Worm (Caenorhabditis elegans) whole organism, L1 larva: ENCODE data around the gene nhr-61.
A peak's percentile ranks its signal among the peaks of the same experiment; 100 is the strongest.

ENCODE experiments used
- C04F5.9 ChIP-seq: sonication (generic microtip); optimal IDR thresholded peaks from 2 replicates; lab custom pipeline; 2016; ENCODE audit warnings: missing genetic modification characterization, missing compliant biosample characterization
- C34B4.2 ChIP-seq: sonication (generic microtip); optimal IDR thresholded peaks from 2 replicates; lab custom pipeline; 2017; ENCODE audit warnings: mild to moderate bottlenecking, missing genetic modification characterization, missing compliant biosample characterization
- F16B12.6 ChIP-seq: fragments of 150-350 bp; optimal IDR thresholded peaks from 2 replicates; lab custom pipeline; 2014; ENCODE audit warnings: missing biosample characterization, missing genetic modification characterization
- Y116A8C.19 ChIP-seq: sonication (generic microtip); optimal IDR thresholded peaks from 2 replicates; lab custom pipeline; 2016; ENCODE audit warnings: missing compliant biosample characterization, missing genetic modification characterization, borderline replicate concordance
- aha-1 ChIP-seq: fragments of 150-350 bp; optimal IDR thresholded peaks from 2 replicates; lab custom pipeline; 2014; ENCODE audit warnings: missing biosample characterization, missing genetic modification characterization
- alr-1 ChIP-seq: fragments of 200-800 bp; sonication (Bioruptor generic); optimal IDR thresholded peaks from 2 replicates; lab custom pipeline; 2018; ENCODE audit warnings: borderline replicate concordance, mild to moderate bottlenecking, missing genetic modification characterization, missing compliant biosample characterization
- ama-1 ChIP-seq: fragments of 150-350 bp; optimal IDR thresholded peaks from 2 replicates; lab custom pipeline; 2014
- blmp-1 ChIP-seq: fragments of 150-350 bp; optimal IDR thresholded peaks from 2 replicates; lab custom pipeline; 2014; ENCODE audit warnings: missing biosample characterization, missing genetic modification characterization
- ceh-82 ChIP-seq, 3 experiments: fragments of 150-350 bp in 1 of 3; sonication (generic microtip) in 2 of 3; optimal IDR thresholded peaks; 2 replicates each; lab custom pipeline; 2014 to 2017; ENCODE audit warnings: missing biosample characterization in 3 of 3, missing genetic modification characterization in 3 of 3
- ceh-90 ChIP-seq: sonication (generic microtip); optimal IDR thresholded peaks from 2 replicates; lab custom pipeline; 2016; ENCODE audit warnings: missing genetic modification characterization, missing compliant biosample characterization
- ces-1 ChIP-seq: fragments of 150-350 bp; optimal IDR thresholded peaks from 2 replicates; lab custom pipeline; 2014; ENCODE audit warnings: missing biosample characterization, missing genetic modification reagents, missing genetic modification characterization
- dpl-1 ChIP-seq, 3 experiments: fragments of 150-350 bp in 2 of 3; sonication (generic microtip) in 1 of 3; optimal IDR thresholded peaks; 2 replicates each; lab custom pipeline; 2014 to 2017; ENCODE audit warnings: missing biosample characterization in 3 of 3, missing genetic modification characterization in 3 of 3, missing genetic modification reagents in 3 of 3
- dsc-1 ChIP-seq: sonication (generic microtip); optimal IDR thresholded peaks from 2 replicates; lab custom pipeline; 2016; ENCODE audit warnings: mild to moderate bottlenecking, missing genetic modification characterization, missing compliant biosample characterization
- efl-1 ChIP-seq, 4 experiments: fragments of 150-350 bp; optimal IDR thresholded peaks in 3 of 4; peaks in 1 of 4; 1 replicate in 1 of 4; 2 replicates in 3 of 4; lab custom pipeline; 2014; ENCODE audit warnings: missing biosample characterization in 2 of 4, missing genetic modification characterization in 2 of 4, missing genetic modification reagents in 2 of 4
- egl-13 ChIP-seq: sonication (generic microtip); optimal IDR thresholded peaks from 2 replicates; lab custom pipeline; 2016; ENCODE audit warnings: missing genotype, missing genetic modification reagents, missing genetic modification characterization, missing compliant biosample characterization
- elt-2 ChIP-seq: sonication (generic microtip); optimal IDR thresholded peaks from 2 replicates; lab custom pipeline; 2016; ENCODE audit warnings: missing genetic modification characterization, mild to moderate bottlenecking, inconsistent platforms, missing compliant biosample characterization, missing genetic modification reagents
- elt-3 ChIP-seq, 6 experiments: fragments of 150-350 bp in 1 of 6; sonication (generic microtip); optimal IDR thresholded peaks; 2 replicates each; lab custom pipeline; 2017 to 2018; ENCODE audit warnings: missing biosample characterization in 6 of 6, missing genetic modification characterization in 6 of 6, inconsistent platforms in 1 of 6
- ets-5 ChIP-seq: fragments of 200-800 bp; sonication (Bioruptor generic); IDR thresholded peaks from 2 replicates; pipeline ENCODE4 v1.3.6; 2022; ENCODE audit warnings: missing genetic modification characterization, missing compliant biosample characterization
- fkh-10 ChIP-seq: sonication (generic microtip); optimal IDR thresholded peaks from 2 replicates; lab custom pipeline; 2017; ENCODE audit warnings: missing biosample characterization, missing genetic modification reagents, missing genetic modification characterization
- fkh-4 ChIP-seq: sonication (generic microtip); optimal IDR thresholded peaks from 2 replicates; lab custom pipeline; 2016; ENCODE audit warnings: missing compliant biosample characterization, missing genetic modification characterization, borderline replicate concordance
- fkh-8 ChIP-seq: sonication (generic microtip); optimal IDR thresholded peaks from 2 replicates; lab custom pipeline; 2016; ENCODE audit warnings: mild to moderate bottlenecking, missing genetic modification characterization, missing compliant biosample characterization
- hpl-2 ChIP-seq: fragments of 150-350 bp; optimal IDR thresholded peaks from 2 replicates; lab custom pipeline; 2014; ENCODE audit warnings: missing biosample characterization, missing genetic modification reagents, missing genetic modification characterization
- irx-1 ChIP-seq: sonication (generic microtip); optimal IDR thresholded peaks from 2 replicates; lab custom pipeline; 2016; ENCODE audit warnings: missing genetic modification characterization, missing compliant biosample characterization
- isw-1 ChIP-seq: fragments of 200-800 bp; sonication (Bioruptor generic); IDR thresholded peaks from 2 replicates; pipeline ENCODE4 v1.3.6; 2022; ENCODE audit warnings: missing genetic modification characterization, missing compliant biosample characterization
- lin-13 ChIP-seq: fragments of 150-350 bp; optimal IDR thresholded peaks from 2 replicates; lab custom pipeline; 2014; ENCODE audit warnings: missing biosample characterization, missing genetic modification reagents, missing genetic modification characterization
- lin-14 ChIP-seq: fragments of 200-800 bp; sonication (Bioruptor generic); optimal IDR thresholded peaks from 2 replicates; lab custom pipeline; 2018; ENCODE audit warnings: mild to moderate bottlenecking, missing genetic modification characterization, moderate library complexity, missing compliant biosample characterization
- lin-15B ChIP-seq: fragments of 150-350 bp; sonication (generic microtip); optimal IDR thresholded peaks from 3 replicates; lab custom pipeline; 2014; ENCODE audit warnings: missing biosample characterization, missing genetic modification characterization
- lin-35 ChIP-seq, 2 experiments: fragments of 150-350 bp; optimal IDR thresholded peaks; 2 replicates each; lab custom pipeline; 2014; ENCODE audit warnings: missing biosample characterization in 2 of 2, missing genetic modification characterization in 2 of 2, missing genetic modification reagents in 2 of 2
- lin-39 ChIP-seq: fragments of 150-350 bp; optimal IDR thresholded peaks from 2 replicates; lab custom pipeline; 2014; ENCODE audit warnings: missing biosample characterization, missing genetic modification reagents, missing genetic modification characterization
- mdl-1 ChIP-seq, 2 experiments: fragments of 150-350 bp; optimal IDR thresholded peaks; 2 replicates each; lab custom pipeline; 2014 to 2017; ENCODE audit warnings: missing biosample characterization in 2 of 2, missing genetic modification characterization in 2 of 2, inconsistent platforms in 1 of 2
- mef-2 ChIP-seq: fragments of 150-350 bp; optimal IDR thresholded peaks from 2 replicates; lab custom pipeline; 2014; ENCODE audit warnings: missing biosample characterization, missing genetic modification characterization
- nhr-11 ChIP-seq: fragments of 150-350 bp; optimal IDR thresholded peaks from 2 replicates; lab custom pipeline; 2014; ENCODE audit warnings: missing biosample characterization, missing genetic modification characterization
- nhr-12 ChIP-seq: sonication (generic microtip); optimal IDR thresholded peaks from 2 replicates; lab custom pipeline; 2017; ENCODE audit warnings: missing biosample characterization, missing genetic modification characterization
- nhr-19 ChIP-seq: fragments of 200-800 bp; sonication (Bioruptor generic); conservative IDR thresholded peaks from 2 replicates; pipeline ENCODE4 v1.3.6; 2022; ENCODE audit warnings: missing genetic modification characterization, missing compliant biosample characterization
- nhr-76 ChIP-seq: sonication (generic microtip); optimal IDR thresholded peaks from 2 replicates; lab custom pipeline; 2017; ENCODE audit warnings: missing biosample characterization, missing genetic modification characterization
- nhr-77 ChIP-seq: fragments of 150-350 bp; optimal IDR thresholded peaks from 2 replicates; lab custom pipeline; 2014; ENCODE audit warnings: missing biosample characterization, missing genetic modification characterization
- nhr-84 ChIP-seq: sonication (generic microtip); optimal IDR thresholded peaks from 2 replicates; lab custom pipeline; 2017; ENCODE audit warnings: missing biosample characterization, missing genetic modification characterization
- nhr-90 ChIP-seq: sonication (generic microtip); optimal IDR thresholded peaks from 2 replicates; lab custom pipeline; 2016; ENCODE audit warnings: mild to moderate bottlenecking, missing genetic modification characterization, missing compliant biosample characterization; ENCODE audit not compliant: poor library complexity
- pag-3 ChIP-seq: sonication (generic microtip); optimal IDR thresholded peaks from 2 replicates; lab custom pipeline; 2017; ENCODE audit warnings: missing genetic modification characterization, mild to moderate bottlenecking, missing compliant biosample characterization, antibody characterized with exemption, borderline replicate concordance; ENCODE audit not compliant: insufficient read depth
- pax-3 ChIP-seq: fragments of 200-800 bp; sonication (Bioruptor generic); optimal IDR thresholded peaks from 2 replicates; lab custom pipeline; 2018; ENCODE audit warnings: mild to moderate bottlenecking, missing genetic modification characterization, moderate library complexity, missing compliant biosample characterization
- pqm-1 ChIP-seq: sonication (generic microtip); optimal IDR thresholded peaks from 3 replicates; lab custom pipeline; 2017; ENCODE audit warnings: missing biosample characterization, missing genetic modification characterization
- rnt-1 ChIP-seq: sonication (generic microtip); optimal IDR thresholded peaks from 2 replicates; lab custom pipeline; 2016; ENCODE audit warnings: mild to moderate bottlenecking, missing genetic modification characterization, moderate library complexity, missing compliant biosample characterization
- snpc-4 ChIP-seq: fragments of 150-350 bp; optimal IDR thresholded peaks from 2 replicates; lab custom pipeline; 2014; ENCODE audit warnings: missing biosample characterization, missing genetic modification characterization
- snu-23 ChIP-seq: sonication (generic microtip); optimal IDR thresholded peaks from 2 replicates; lab custom pipeline; 2016; ENCODE audit warnings: missing genetic modification characterization, missing compliant biosample characterization
- sox-4 ChIP-seq: sonication (generic microtip); optimal IDR thresholded peaks from 2 replicates; lab custom pipeline; 2016; ENCODE audit warnings: missing genetic modification characterization, missing compliant biosample characterization
- sptf-1 ChIP-seq: fragments of 150-350 bp; optimal IDR thresholded peaks from 2 replicates; lab custom pipeline; 2014; ENCODE audit warnings: missing biosample characterization, missing genetic modification characterization
- tbx-2 ChIP-seq: sonication (generic microtip); optimal IDR thresholded peaks from 2 replicates; lab custom pipeline; 2016; ENCODE audit warnings: missing genetic modification characterization, missing compliant biosample characterization
- tlp-1 ChIP-seq: fragments of 150-350 bp; optimal IDR thresholded peaks from 2 replicates; lab custom pipeline; 2014; ENCODE audit warnings: missing biosample characterization, missing genetic modification characterization
- unc-62 ChIP-seq: fragments of 150-350 bp; optimal IDR thresholded peaks from 2 replicates; lab custom pipeline; 2014; ENCODE audit warnings: missing biosample characterization, missing genetic modification reagents, missing genetic modification characterization
- vab-15 ChIP-seq: sonication (generic microtip); optimal IDR thresholded peaks from 2 replicates; lab custom pipeline; 2017; ENCODE audit warnings: missing genotype, mild to moderate bottlenecking, missing genetic modification characterization, missing compliant biosample characterization
- zag-1 ChIP-seq: fragments of 150-350 bp; optimal IDR thresholded peaks from 2 replicates; lab custom pipeline; 2014; ENCODE audit warnings: missing biosample characterization, missing genetic modification characterization
- ztf-11 ChIP-seq, 2 experiments: sonication (generic microtip); optimal IDR thresholded peaks; 2 replicates each; lab custom pipeline; 2016 to 2017; ENCODE audit warnings: missing genetic modification characterization in 2 of 2, missing biosample characterization in 1 of 2, missing compliant biosample characterization in 1 of 2

Gene nhr-61

DNA sequence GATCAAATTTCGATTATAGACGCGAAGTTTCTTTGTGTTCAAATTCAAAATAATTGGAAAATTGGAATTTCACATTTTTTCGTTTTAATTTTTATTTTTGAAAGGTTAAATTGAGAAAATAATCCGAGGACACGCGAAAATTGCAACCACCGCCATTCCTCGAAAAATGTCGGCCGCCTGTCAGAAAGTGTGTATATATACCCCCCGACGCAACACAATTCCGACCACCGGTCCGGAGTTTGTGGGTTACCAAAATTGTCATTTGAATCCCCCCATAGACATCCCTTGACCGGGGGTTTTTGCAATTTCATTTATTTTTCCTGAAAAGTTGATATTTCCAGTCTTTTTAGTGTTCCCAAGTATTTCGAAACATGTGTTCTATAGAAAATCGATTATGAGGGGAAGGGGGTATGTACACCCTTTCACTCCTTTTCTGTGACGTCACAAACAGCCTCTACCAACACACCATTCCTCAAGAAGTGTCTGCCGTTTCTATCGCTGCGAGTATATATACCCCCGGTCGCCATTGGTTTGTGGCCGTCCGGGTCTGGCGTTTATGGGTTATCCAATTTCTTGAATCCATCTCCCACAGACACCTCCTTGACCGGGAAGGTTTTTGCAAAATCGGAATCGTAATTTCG lies 14.0 kb downstream of the nhr-61 start, which contains the start of gene W01D2.3:
W01D2.3 (minus strand) TSS at position 51 of the 641 bp plus-strand sequence.
- TF ChIP-seq ztf-11 (tag; optimal IDR thresholded peaks at IDR 0.05; lab: Kevin White, UChicago) (peak; percentile 21 to 80), pag-3 (tag; lab: Kevin White, UChicago) (no peak), pax-3 (peak; percentile 13), pqm-1 (tag; lab: Kevin White, UChicago) (no peak), snu-23 (GFP tag; lab: Kevin White, UChicago) (peak; percentile 81), nhr-76 (tag; lab: Kevin White, UChicago) (no peak), dpl-1 (GFP tag; optimal IDR thresholded peaks at IDR 0.05; lab: Kevin White, UChicago) (peak; percentile 42 to 56 (median 54)), nhr-90 (tag; lab: Kevin White, UChicago) (peak; percentile 88), mdl-1 (tag; optimal IDR thresholded peaks at IDR 0.05; lab: Kevin White, UChicago) (peak in 1 of 2 experiments; percentile 55), nhr-84 (tag; lab: Kevin White, UChicago) (no peak), tlp-1 (tag; lab: Kevin White, UChicago) (no peak), alr-1 (tag; lab: Kevin White, UChicago) (no peak), ceh-82 (tag; optimal IDR thresholded peaks at IDR 0.05; lab: Kevin White, UChicago) (peak; percentile 50 to 66 (median 60)), lin-14 (GFP tag; lab: Kevin White, UChicago) (peak; percentile 73), elt-2 (tag; lab: Kevin White, UChicago) (peak; percentile 31), egl-13 (tag; lab: Kevin White, UChicago) (peak; percentile 27), lin-35 (GFP tag; optimal IDR thresholded peaks at IDR 0.05; lab: Kevin White, UChicago) (peak; percentile 46 to 54), isw-1 (GFP tag; lab: Robert Waterston, UW) (peak; percentile 54), irx-1 (tag; lab: Kevin White, UChicago) (peak; percentile 74), hpl-2 (GFP tag; lab: Kevin White, UChicago) (no peak), blmp-1 (peak; percentile 48), nhr-11 (tag; lab: Kevin White, UChicago) (no peak), nhr-77 (tag; lab: Kevin White, UChicago) (peak; percentile 55), C34B4.2 (tag; lab: Kevin White, UChicago) (peak; percentile 25), dsc-1 (peak; percentile 86), fkh-4 (no peak), zag-1 (tag; lab: Kevin White, UChicago) (no peak), nhr-12 (tag; lab: Kevin White, UChicago) (no peak), F16B12.6 (tag; lab: Kevin White, UChicago) (peak; percentile 28), efl-1 (optimal IDR thresholded peaks at IDR 0.05; lab: Kevin White, UChicago) (peak; percentile 25 to 65), efl-1 (GFP tag; optimal IDR thresholded peaks at IDR 0.05 in 1 of 2; lab: Kevin White, UChicago) (peak; percentile 41 to 97), nhr-19 (GFP tag; lab: Robert Waterston, UW) (peak; percentile 82), fkh-8 (no peak), ama-1 (lab: Kevin White, UChicago) (no peak), mef-2 (tag; lab: Kevin White, UChicago) (no peak), aha-1 (tag; lab: Kevin White, UChicago) (no peak), ceh-90 (tag; lab: Kevin White, UChicago) (no peak), elt-3 (tag; optimal IDR thresholded peaks at IDR 0.05; lab: Kevin White, UChicago) (no peak), lin-13 (GFP tag; lab: Kevin White, UChicago) (peak; percentile 28), sox-4 (tag; lab: Kevin White, UChicago) (peak; percentile 24), ces-1 (GFP tag; lab: Kevin White, UChicago) (no peak), Y116A8C.19 (no peak), unc-62 (GFP tag; lab: Kevin White, UChicago) (no peak), tbx-2 (tag; lab: Kevin White, UChicago) (peak; percentile 74), ets-5 (no peak), sptf-1 (tag; lab: Kevin White, UChicago) (no peak), C04F5.9 (no peak), rnt-1 (tag; lab: Kevin White, UChicago) (peak; percentile 71), lin-39 (tag; lab: Kevin White, UChicago) (no peak), vab-15 (tag; lab: Kevin White, UChicago) (peak; percentile 47), snpc-4 (peak; percentile 99), lin-15B (tag; lab: Kevin White, UChicago) (peak; percentile 10), fkh-10 (GFP tag; lab: Kevin White, UChicago) (no peak)
